Fruit fly (Drosophila melanogaster): ENCODE measurements around the gene Flacc.

dm6 chrX:18926372-18927200, 33.1 kb upstream of the Flacc start:
- TF ChIP-seq psq (optimal IDR thresholded peaks at IDR 0.05), result no peak
- TF ChIP-seq h (optimal IDR thresholded peaks at IDR 0.05), result no peak
- TF ChIP-seq Sin3A (optimal IDR thresholded peaks at IDR 0.05), result no peak
- no peak for TF ChIP-seq ttk (optimal IDR thresholded peaks at IDR 0.05)
- no peak for TF ChIP-seq Myc (optimal IDR thresholded peaks at IDR 0.05)
- TF ChIP-seq insv (optimal IDR thresholded peaks at IDR 0.05), result no peak
